Fruit fly (Drosophila melanogaster) whole organism: ENCODE measurements around the gene CG13247.

Experiments used
- CG8478 ChIP-seq: fragments of >200 bp; optimal IDR thresholded peaks from 2 replicates; lab custom pipeline; 2018; ENCODE audit warnings: inconsistent platforms
- Dll ChIP-seq: fragments of >200 bp; optimal IDR thresholded peaks from 2 replicates; lab custom pipeline; 2017
- EcR ChIP-seq, 2 experiments: fragments of >200 bp; optimal IDR thresholded peaks; 2 replicates each; lab custom pipeline; 2017; ENCODE audit warnings: missing biosample characterization in 2 of 2, missing genetic modification characterization in 2 of 2, missing genetic modification reagents in 2 of 2
- pan ChIP-seq: fragments of >200 bp; optimal IDR thresholded peaks from 2 replicates; lab custom pipeline; 2017
- psq ChIP-seq: fragments of >200 bp; optimal IDR thresholded peaks from 2 replicates; lab custom pipeline; 2017
- usp ChIP-seq: fragments of >200 bp; optimal IDR thresholded peaks from 2 replicates; lab custom pipeline; 2017; ENCODE audit warnings: missing biosample characterization, missing genetic modification characterization, mixed read lengths

CG13247 gene

dm6 chr3L:20358212-20358611 lies 11.9 kb upstream of the CG13247 start, which contains the start of gene CG5665:
CG5665 (plus strand) TSS chr3L:20358512.
- no peak for TF ChIP-seq Dll (lab: Kevin White, UChicago)
- no peak for TF ChIP-seq CG8478 (lab: Kevin White, UChicago)
- no peak for TF ChIP-seq EcR (GFP tag; optimal IDR thresholded peaks at IDR 0.05; lab: Kevin White, UChicago)
- no peak for TF ChIP-seq usp (GFP tag; lab: Kevin White, UChicago)
- TF ChIP-seq psq, result no peak
- TF ChIP-seq pan (lab: Kevin White, UChicago), result no peak

dm6 chr3L:20361389-20361788 lies 8.7 kb upstream of the CG13247 start, which contains the start of gene Prim2:
Prim2 (minus strand) TSS chr3L:20361585.
- TF ChIP-seq usp (GFP tag; lab: Kevin White, UChicago) (no peak), psq (no peak), Dll (lab: Kevin White, UChicago) (no peak), EcR (GFP tag; optimal IDR thresholded peaks at IDR 0.05; lab: Kevin White, UChicago) (no peak), pan (lab: Kevin White, UChicago) (no peak), CG8478 (lab: Kevin White, UChicago) (no peak)

- no peak for TF ChIP-seq Dll (lab: Kevin White, UChicago)
- no peak for TF ChIP-seq psq
Observed at dm6 chr3L:20366074-20366473, 4.0 kb upstream of the CG13247 start.

dm6 chr3L:20366674-20367372 lies 3.3 kb upstream of the CG13247 start, which contains the start of the genes Toll-9 and in:
Toll-9 (minus strand) TSS chr3L:20366724.
in (plus strand) TSS chr3L:20367198.
- no peak for TF ChIP-seq pan (lab: Kevin White, UChicago)
- no peak for TF ChIP-seq CG8478 (lab: Kevin White, UChicago)
- TF ChIP-seq usp (GFP tag; lab: Kevin White, UChicago), result no peak
- TF ChIP-seq EcR (GFP tag; optimal IDR thresholded peaks at IDR 0.05; lab: Kevin White, UChicago), result no peak
- TF ChIP-seq psq, result no peak
- TF ChIP-seq Dll (lab: Kevin White, UChicago), result no peak

dm6 chr3L:20375467-20375866 lies 5.4 kb downstream of the CG13247 start:
- no peak for TF ChIP-seq Dll (lab: Kevin White, UChicago)
- TF ChIP-seq psq, result no peak
- TF ChIP-seq EcR (GFP tag; optimal IDR thresholded peaks at IDR 0.05; lab: Kevin White, UChicago), result no peak
- no peak for TF ChIP-seq pan (lab: Kevin White, UChicago)
- no peak for TF ChIP-seq CG8478 (lab: Kevin White, UChicago)
- TF ChIP-seq usp (GFP tag; lab: Kevin White, UChicago), result no peak

dm6 chr3L:20375878-20376563 lies 5.9 kb downstream of the CG13247 start, which contains the start of the genes Ide and RhoBTB:
Ide (minus strand) TSS chr3L:20375896.
RhoBTB (plus strand) TSS chr3L:20376242.
- no peak for TF ChIP-seq CG8478 (lab: Kevin White, UChicago)
- TF ChIP-seq psq, result no peak
- no peak for TF ChIP-seq Dll (lab: Kevin White, UChicago)
- TF ChIP-seq usp (GFP tag; lab: Kevin White, UChicago), result no peak
- no peak for TF ChIP-seq pan (lab: Kevin White, UChicago)
- TF ChIP-seq EcR (GFP tag; optimal IDR thresholded peaks at IDR 0.05; lab: Kevin White, UChicago), result no peak

dm6 chr3L:20376564-20376920 lies 6.4 kb downstream of the CG13247 start:
- TF ChIP-seq usp (GFP tag; lab: Kevin White, UChicago) (no peak), pan (lab: Kevin White, UChicago) (no peak), Dll (lab: Kevin White, UChicago) (no peak), CG8478 (lab: Kevin White, UChicago) (no peak), EcR (GFP tag; optimal IDR thresholded peaks at IDR 0.05; lab: Kevin White, UChicago) (no peak), psq (no peak)

- no peak for TF ChIP-seq CG8478 (lab: Kevin White, UChicago)
- no peak for TF ChIP-seq Dll (lab: Kevin White, UChicago)
- TF ChIP-seq EcR (GFP tag; optimal IDR thresholded peaks at IDR 0.05; lab: Kevin White, UChicago), result no peak
- no peak for TF ChIP-seq psq
- no peak for TF ChIP-seq usp (GFP tag; lab: Kevin White, UChicago)
- no peak for TF ChIP-seq pan (lab: Kevin White, UChicago)
Observed at dm6 chr3L:20379496-20379895, 9.4 kb downstream of the CG13247 start.

- TF ChIP-seq psq (no peak), CG8478 (lab: Kevin White, UChicago) (no peak), Dll (lab: Kevin White, UChicago) (no peak), usp (GFP tag; lab: Kevin White, UChicago) (no peak), EcR (GFP tag; optimal IDR thresholded peaks at IDR 0.05; lab: Kevin White, UChicago) (no peak), pan (lab: Kevin White, UChicago) (no peak)
Observed at dm6 chr3L:20384086-20384810, 14.1 kb downstream of the CG13247 start, which contains the start of the genes CG5498 and fbl. CG5498 (minus strand) TSS chr3L:20384109. fbl (plus strand) TSS chr3L:20384429.

- TF ChIP-seq usp (GFP tag; lab: Kevin White, UChicago) (no peak), CG8478 (lab: Kevin White, UChicago) (no peak), psq (no peak), pan (lab: Kevin White, UChicago) (no peak), EcR (GFP tag; optimal IDR thresholded peaks at IDR 0.05; lab: Kevin White, UChicago) (no peak), Dll (lab: Kevin White, UChicago) (no peak)
Observed at dm6 chr3L:20385006-20385405, 14.9 kb downstream of the CG13247 start.

dm6 chr3L:20385408-20385807 lies 15.3 kb downstream of the CG13247 start:
- no peak for TF ChIP-seq psq
- TF ChIP-seq EcR (GFP tag; optimal IDR thresholded peaks at IDR 0.05; lab: Kevin White, UChicago), result no peak
- no peak for TF ChIP-seq usp (GFP tag; lab: Kevin White, UChicago)
- TF ChIP-seq pan (lab: Kevin White, UChicago), result no peak
- no peak for TF ChIP-seq CG8478 (lab: Kevin White, UChicago)
- no peak for TF ChIP-seq Dll (lab: Kevin White, UChicago)
